Fruit fly (Drosophila melanogaster) Kc167 (cell line): ENCODE results near the gene CG7430.

Experiments
- Myc ChIP-seq: fragments of >200 bp; optimal IDR thresholded peaks from 2 replicates; lab custom pipeline; 2017; ENCODE audit warnings: missing external identifiers
- Sin3A ChIP-seq: fragments of >200 bp; optimal IDR thresholded peaks from 2 replicates; lab custom pipeline; 2018; ENCODE audit warnings: missing external identifiers
- h ChIP-seq: fragments of >200 bp; optimal IDR thresholded peaks from 3 replicates; lab custom pipeline; 2018; ENCODE audit warnings: missing external identifiers
- insv ChIP-seq: fragments of >200 bp; optimal IDR thresholded peaks from 3 replicates; lab custom pipeline; 2018; ENCODE audit warnings: missing external identifiers
- psq ChIP-seq: fragments of >200 bp; optimal IDR thresholded peaks from 2 replicates; lab custom pipeline; 2017; ENCODE audit warnings: missing external identifiers
- ttk ChIP-seq: sonication (Bioruptor generic); optimal IDR thresholded peaks from 2 replicates; lab custom pipeline; 2017; ENCODE audit warnings: missing external identifiers

The CG7430 gene

dm6 chr3L:17846169-17846981 is at the start of gene CG7430, which contains the start of gene MED19:
Gene CG7430, plus strand, starts transcription at chr3L:17846916.
Gene MED19, minus strand, starts transcription at chr3L:17846501.
- TF ChIP-seq insv (lab: Kevin White, UChicago) (no peak), psq (lab: Kevin White, UChicago) (no peak), h (no peak), ttk (lab: Kevin White, UChicago) (no peak), Sin3A (lab: Kevin White, UChicago) (no peak), Myc (no peak)

dm6 chr3L:17797494-17797893 is 49.2 kb upstream of the CG7430 start, which contains the start of gene CG42816:
Gene CG42816, minus strand, starts transcription at chr3L:17797594.
- TF ChIP-seq Sin3A (lab: Kevin White, UChicago) (no peak), psq (lab: Kevin White, UChicago) (no peak), h (no peak), ttk (lab: Kevin White, UChicago) (no peak), insv (lab: Kevin White, UChicago) (no peak), Myc (no peak)

dm6 chr3L:17802107-17802506 is 44.6 kb upstream of the CG7430 start, which contains the start of gene NUCB1:
Gene NUCB1, minus strand, starts transcription at chr3L:17802279.
- TF ChIP-seq h, result no peak
- no peak for TF ChIP-seq insv (lab: Kevin White, UChicago)
- TF ChIP-seq psq (lab: Kevin White, UChicago), result no peak
- no peak for TF ChIP-seq Myc
- no peak for TF ChIP-seq Sin3A (lab: Kevin White, UChicago)
- no peak for TF ChIP-seq ttk (lab: Kevin White, UChicago)

- TF ChIP-seq Myc (no peak), ttk (lab: Kevin White, UChicago) (no peak), Sin3A (lab: Kevin White, UChicago) (no peak), insv (lab: Kevin White, UChicago) (no peak), psq (lab: Kevin White, UChicago) (no peak), h (no peak)
Observed at dm6 chr3L:17804511-17804910, 42.2 kb upstream of the CG7430 start, which contains the start of gene ais. Gene ais, minus strand, starts transcription at chr3L:17804715.

- TF ChIP-seq Sin3A (lab: Kevin White, UChicago), result no peak
- no peak for TF ChIP-seq psq (lab: Kevin White, UChicago)
- no peak for TF ChIP-seq Myc
- TF ChIP-seq ttk (lab: Kevin White, UChicago), result no peak
- no peak for TF ChIP-seq h
- TF ChIP-seq insv (lab: Kevin White, UChicago), result no peak
Observed at dm6 chr3L:17806357-17807025, 40.2 kb upstream of the CG7430 start, which contains the start of gene CG32187. Gene CG32187, minus strand, starts transcription at chr3L:17806365.

- TF ChIP-seq Sin3A (lab: Kevin White, UChicago) (no peak), insv (lab: Kevin White, UChicago) (no peak)
Observed at dm6 chr3L:17808597-17809213, 38.0 kb upstream of the CG7430 start, which contains the start of gene CG32191. Gene CG32191, minus strand, starts transcription at chr3L:17809146.

dm6 chr3L:17814036-17814435 is 32.7 kb upstream of the CG7430 start, which contains the start of gene Cln3:
Gene Cln3, minus strand, starts transcription at chr3L:17814119.
- TF ChIP-seq insv (lab: Kevin White, UChicago), result no peak
- TF ChIP-seq h, result no peak
- no peak for TF ChIP-seq ttk (lab: Kevin White, UChicago)
- TF ChIP-seq Myc, result no peak
- TF ChIP-seq Sin3A (lab: Kevin White, UChicago), result no peak
- no peak for TF ChIP-seq psq (lab: Kevin White, UChicago)

- TF ChIP-seq Sin3A (lab: Kevin White, UChicago) (no peak), ttk (lab: Kevin White, UChicago) (no peak), Myc (no peak), psq (lab: Kevin White, UChicago) (no peak), h (no peak), insv (lab: Kevin White, UChicago) (no peak)
Observed at dm6 chr3L:17817821-17818220, 28.9 kb upstream of the CG7430 start, which contains the start of gene Ir75a. Gene Ir75a, minus strand, starts transcription at chr3L:17817921.

dm6 chr3L:17820093-17820492 is 26.6 kb upstream of the CG7430 start, which contains the start of gene Ir75b:
Gene Ir75b, minus strand, starts transcription at chr3L:17820193.
- no peak for TF ChIP-seq Myc
- no peak for TF ChIP-seq Sin3A (lab: Kevin White, UChicago)
- TF ChIP-seq ttk (lab: Kevin White, UChicago), result no peak
- TF ChIP-seq insv (lab: Kevin White, UChicago), result no peak
- TF ChIP-seq psq (lab: Kevin White, UChicago), result no peak
- no peak for TF ChIP-seq h

dm6 chr3L:17822784-17823383 is 23.8 kb upstream of the CG7430 start, which contains the start of the genes Ir75c and Grd:
Gene Ir75c, minus strand, starts transcription at chr3L:17822834.
Gene Grd, plus strand, starts transcription at chr3L:17823333.
- TF ChIP-seq insv (lab: Kevin White, UChicago) (no peak), Myc (no peak), psq (lab: Kevin White, UChicago) (no peak), ttk (lab: Kevin White, UChicago) (no peak), h (no peak), Sin3A (lab: Kevin White, UChicago) (no peak)

dm6 chr3L:17833525-17833924 is 13.2 kb upstream of the CG7430 start, which contains the start of gene CG32188:
Gene CG32188, minus strand, starts transcription at chr3L:17833625.
- no peak for TF ChIP-seq psq (lab: Kevin White, UChicago)
- no peak for TF ChIP-seq Sin3A (lab: Kevin White, UChicago)
- no peak for TF ChIP-seq insv (lab: Kevin White, UChicago)
- no peak for TF ChIP-seq Myc
- TF ChIP-seq ttk (lab: Kevin White, UChicago), result no peak
- no peak for TF ChIP-seq h
